Fruit fly (Drosophila melanogaster) Kc167 (cell line): Measurements from ENCODE around the gene dos.

Experiments used
- Myc ChIP-seq: fragments of >200 bp; optimal IDR thresholded peaks from 2 replicates; lab custom pipeline; 2017; ENCODE audit warnings: missing external identifiers
- Sin3A ChIP-seq: fragments of >200 bp; optimal IDR thresholded peaks from 2 replicates; lab custom pipeline; 2018; ENCODE audit warnings: missing external identifiers
- h ChIP-seq: fragments of >200 bp; optimal IDR thresholded peaks from 3 replicates; lab custom pipeline; 2018; ENCODE audit warnings: missing external identifiers
- insv ChIP-seq: fragments of >200 bp; optimal IDR thresholded peaks from 3 replicates; lab custom pipeline; 2018; ENCODE audit warnings: missing external identifiers
- psq ChIP-seq: fragments of >200 bp; optimal IDR thresholded peaks from 2 replicates; lab custom pipeline; 2017; ENCODE audit warnings: missing external identifiers
- ttk ChIP-seq: sonication (Bioruptor generic); optimal IDR thresholded peaks from 2 replicates; lab custom pipeline; 2017; ENCODE audit warnings: missing external identifiers

Gene dos

dm6 chr3L:2589167-2589910, at the start of gene dos:
Gene dos, plus strand, starts transcription at chr3L:2589414.
- TF ChIP-seq ttk (lab: Kevin White, UChicago) (no peak), psq (lab: Kevin White, UChicago) (peak; percentile 95)

- TF ChIP-seq psq (lab: Kevin White, UChicago) (no peak), h (lab: Kevin White, UChicago) (no peak), insv (lab: Kevin White, UChicago) (no peak), Myc (lab: Kevin White, UChicago) (no peak), ttk (lab: Kevin White, UChicago) (no peak), Sin3A (lab: Kevin White, UChicago) (no peak)
These were observed 47.9 kb upstream of the dos start for dm6 chr3L:2541361-2541760.

DNA sequence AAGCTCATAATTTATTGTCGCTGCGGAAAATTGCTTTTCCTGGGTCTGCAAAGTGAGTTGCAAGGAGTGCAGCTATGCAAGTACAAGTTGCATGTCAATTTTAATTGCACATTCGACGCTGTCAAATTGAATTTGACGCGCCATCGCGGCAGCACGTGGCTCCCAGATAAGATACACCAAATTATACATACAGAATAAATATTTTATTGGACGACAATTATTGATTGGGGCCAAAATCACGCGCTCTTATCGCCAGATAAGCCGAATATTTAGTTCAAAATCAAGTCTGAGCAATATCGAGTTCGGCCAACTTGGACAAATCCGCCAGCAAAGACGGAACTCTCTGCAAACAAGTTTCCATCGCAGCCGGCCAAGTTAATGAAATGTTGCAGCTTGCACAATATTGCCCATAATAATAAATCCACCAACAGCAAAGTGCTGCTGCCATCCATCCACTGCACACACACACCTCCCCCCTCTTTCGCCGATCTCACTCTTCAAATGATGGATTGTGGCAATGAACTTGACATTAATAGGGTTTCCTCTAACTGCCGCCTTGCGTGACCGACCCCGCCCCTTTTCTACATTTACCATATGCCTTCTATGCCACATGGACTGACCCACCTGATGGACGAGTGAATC, 44.7 kb upstream of the dos start:
- TF ChIP-seq ttk (lab: Kevin White, UChicago) = no peak
- TF ChIP-seq Myc (lab: Kevin White, UChicago) = no peak
- TF ChIP-seq insv (lab: Kevin White, UChicago) = no peak
- no peak for TF ChIP-seq psq (lab: Kevin White, UChicago)
- TF ChIP-seq h (lab: Kevin White, UChicago) = no peak
- no peak for TF ChIP-seq Sin3A (lab: Kevin White, UChicago)

DNA sequence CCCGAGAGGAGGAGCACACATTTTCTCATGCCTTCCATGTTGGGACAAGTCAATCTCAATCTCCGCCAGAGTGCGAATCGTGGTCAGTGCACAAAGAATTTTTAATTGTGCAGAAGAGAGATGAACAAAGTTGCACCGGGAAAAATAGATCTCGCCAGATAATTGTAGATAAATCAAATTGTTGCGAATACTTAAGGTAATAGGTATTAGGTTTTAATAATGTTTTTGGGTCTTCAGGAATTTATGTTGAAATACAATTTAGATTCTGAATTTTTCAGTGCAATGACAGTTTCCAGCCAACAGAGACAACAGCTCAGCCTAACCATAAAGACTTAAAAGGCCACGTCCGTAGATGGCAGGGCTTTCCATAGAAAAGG, 44.1 kb upstream of the dos start:
- TF ChIP-seq Sin3A (lab: Kevin White, UChicago) (no peak), Myc (lab: Kevin White, UChicago) (no peak), psq (lab: Kevin White, UChicago) (no peak), h (lab: Kevin White, UChicago) (no peak), insv (lab: Kevin White, UChicago) (no peak), ttk (lab: Kevin White, UChicago) (no peak)

DNA sequence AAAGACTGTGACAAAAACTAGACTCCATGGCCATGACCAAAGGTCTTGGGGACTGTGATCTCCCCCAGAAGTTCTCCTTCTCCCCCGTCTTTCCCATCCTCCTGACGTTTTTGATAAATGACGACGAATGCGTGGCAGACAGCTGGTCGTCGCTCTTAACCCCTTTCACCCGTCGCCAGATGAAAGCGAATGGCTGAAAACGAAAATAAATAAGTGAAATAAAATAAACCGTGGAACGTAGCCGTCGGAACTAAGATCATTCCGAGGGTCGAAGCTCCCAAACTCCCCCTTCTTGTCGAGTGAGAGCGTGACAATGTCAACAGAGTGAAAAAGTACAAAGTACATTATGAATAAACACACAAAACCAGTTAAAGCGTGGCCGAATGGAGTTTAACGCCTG, 43.3 kb upstream of the dos start:
- TF ChIP-seq psq (lab: Kevin White, UChicago) (no peak), h (lab: Kevin White, UChicago) (no peak), insv (lab: Kevin White, UChicago) (no peak), ttk (lab: Kevin White, UChicago) (no peak), Myc (lab: Kevin White, UChicago) (no peak), Sin3A (lab: Kevin White, UChicago) (no peak)

DNA sequence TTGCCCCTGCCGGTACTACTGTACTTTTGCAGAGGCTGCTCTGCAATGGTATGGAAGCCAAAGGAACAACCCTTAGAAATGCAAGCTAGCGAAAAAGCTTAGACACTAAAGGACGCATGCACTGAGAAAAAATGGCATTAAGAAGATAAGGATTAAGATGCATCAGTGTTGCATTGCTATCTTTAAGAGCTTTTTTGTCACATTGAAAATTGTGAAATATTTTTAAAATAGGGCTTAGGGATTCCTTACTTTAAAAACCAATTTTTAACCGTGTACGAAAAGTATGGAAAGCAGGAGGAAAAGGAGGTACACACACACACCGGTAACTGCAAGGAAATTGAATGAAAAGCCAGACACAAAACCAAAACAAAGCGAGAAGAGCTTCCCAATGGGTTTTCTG, 40.3 kb upstream of the dos start:
- no peak for TF ChIP-seq h (lab: Kevin White, UChicago)
- TF ChIP-seq Sin3A (lab: Kevin White, UChicago) = no peak
- TF ChIP-seq psq (lab: Kevin White, UChicago) = no peak
- no peak for TF ChIP-seq ttk (lab: Kevin White, UChicago)
- TF ChIP-seq insv (lab: Kevin White, UChicago) = no peak
- no peak for TF ChIP-seq Myc (lab: Kevin White, UChicago)

- TF ChIP-seq Sin3A (lab: Kevin White, UChicago) (no peak), Myc (lab: Kevin White, UChicago) (no peak), ttk (lab: Kevin White, UChicago) (no peak), psq (lab: Kevin White, UChicago) (no peak), h (lab: Kevin White, UChicago) (no peak), insv (lab: Kevin White, UChicago) (no peak)
These were observed 38.0 kb upstream of the dos start for dm6 chr3L:2551137-2551676.

dm6 chr3L:2552116-2552843, 36.9 kb upstream of the dos start:
- TF ChIP-seq psq (lab: Kevin White, UChicago) = peak; percentile 56
- no peak for TF ChIP-seq h (lab: Kevin White, UChicago)

DNA sequence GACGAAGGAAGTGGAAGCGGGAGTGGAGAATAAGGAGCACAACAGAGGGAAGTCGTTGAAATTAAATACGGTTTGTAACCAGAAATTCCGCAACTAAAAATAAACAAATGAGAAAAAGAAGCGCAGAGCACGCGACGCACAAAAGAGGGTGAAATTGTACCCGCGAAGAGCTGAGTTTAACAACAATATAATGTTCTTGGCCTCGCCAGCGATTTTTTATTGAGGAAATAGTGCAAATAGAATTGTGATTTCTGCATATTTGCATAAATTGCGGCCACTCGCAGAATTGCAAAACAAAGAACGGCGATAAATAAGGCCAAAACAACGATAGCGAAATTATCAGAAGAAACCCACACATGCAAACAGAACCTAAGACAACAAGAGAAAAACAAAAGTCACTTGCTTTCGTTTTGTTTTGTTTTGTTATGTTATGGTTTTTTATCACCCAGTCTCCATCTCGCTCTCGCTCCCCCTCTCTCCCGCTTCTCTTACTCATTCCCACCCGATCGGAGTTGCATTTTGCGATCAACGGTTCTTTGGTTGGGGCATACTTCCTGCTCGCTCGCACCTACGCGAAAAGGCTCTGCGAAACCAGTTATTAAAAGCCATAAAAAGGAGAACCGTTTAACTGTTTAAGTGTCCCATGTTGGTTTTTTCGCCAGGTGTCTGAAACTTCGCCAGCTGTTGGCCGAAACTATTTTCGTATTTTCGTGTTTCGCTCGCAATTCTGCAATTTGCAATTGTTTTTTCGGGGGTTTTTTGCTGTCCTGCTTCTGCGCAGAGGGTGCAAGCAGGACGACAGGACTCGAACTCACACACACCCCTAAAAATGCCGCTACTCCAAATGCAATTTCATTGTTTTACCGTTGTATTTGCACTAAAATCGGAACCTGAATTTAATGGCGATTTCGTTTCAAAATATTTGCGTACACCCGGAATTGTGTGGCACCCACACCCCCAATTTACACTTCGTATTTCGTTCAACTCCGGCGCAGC, 36.1 kb upstream of the dos start:
- TF ChIP-seq Sin3A (lab: Kevin White, UChicago) (no peak), ttk (lab: Kevin White, UChicago) (no peak), psq (lab: Kevin White, UChicago) (peak; percentile 66)

- TF ChIP-seq Myc (lab: Kevin White, UChicago) (no peak), psq (lab: Kevin White, UChicago) (peak; percentile 74), h (lab: Kevin White, UChicago) (no peak), insv (lab: Kevin White, UChicago) (no peak), ttk (lab: Kevin White, UChicago) (no peak), Sin3A (lab: Kevin White, UChicago) (no peak)
These were observed 34.9 kb upstream of the dos start, which contains the start of gene Spn for dm6 chr3L:2554118-2554814. Gene Spn, minus strand, starts transcription at chr3L:2554292.
